Fruit fly (Drosophila melanogaster) whole organism, embryonic: Measurements from ENCODE around the gene HUWE1.

ENCODE experiments used
- Abd-B ChIP-seq: fragments of 200-800 bp; sonication (Bioruptor generic); optimal IDR thresholded peaks from 2 replicates; lab custom pipeline; 2018; ENCODE audit warnings: missing biosample characterization, mild to moderate bottlenecking, missing genetic modification characterization, moderate library complexity
- Atf6 ChIP-seq: fragments of 200-800 bp; sonication (Bioruptor generic); IDR thresholded peaks from 2 replicates; pipeline ENCODE4 v1.3.6; 2022; ENCODE audit warnings: missing biosample characterization, missing genetic modification characterization
- Bdp1 ChIP-seq: fragments of 200-800 bp; sonication (Bioruptor generic); optimal IDR thresholded peaks from 3 replicates; lab custom pipeline; 2016; ENCODE audit warnings: missing biosample characterization, missing genetic modification characterization
- CG10274 ChIP-seq: fragments of 200-800 bp; sonication (Bioruptor generic); optimal IDR thresholded peaks from 3 replicates; lab custom pipeline; 2017; ENCODE audit warnings: missing biosample characterization, mild to moderate bottlenecking, missing genetic modification characterization
- CG10366 ChIP-seq: fragments of 200-800 bp; sonication (Bioruptor generic); IDR thresholded peaks from 2 replicates; pipeline ENCODE4 v1.3.6; 2022; ENCODE audit warnings: missing biosample characterization, missing genetic modification characterization
- CG11695 ChIP-seq: fragments of 200-800 bp; sonication (Bioruptor generic); IDR thresholded peaks from 3 replicates; pipeline ENCODE4 v1.3.6; 2022; ENCODE audit warnings: missing biosample characterization, missing genetic modification characterization
- CG11723 ChIP-seq: fragments of 200-800 bp; sonication (Bioruptor generic); optimal IDR thresholded peaks from 2 replicates; lab custom pipeline; 2017; ENCODE audit warnings: missing biosample characterization, mild to moderate bottlenecking, missing genetic modification characterization
- CG12071 ChIP-seq: fragments of 200-800 bp; sonication (Bioruptor generic); optimal IDR thresholded peaks from 3 replicates; lab custom pipeline; 2018; ENCODE audit warnings: missing biosample characterization, mild to moderate bottlenecking, missing genetic modification characterization
- CG12391 ChIP-seq: fragments of 200-800 bp; sonication (Bioruptor generic); optimal IDR thresholded peaks from 3 replicates; lab custom pipeline; 2018; ENCODE audit warnings: missing biosample characterization, mild to moderate bottlenecking, missing genetic modification characterization, moderate library complexity
- CG12659 ChIP-seq: fragments of 200-800 bp; sonication (Bioruptor generic); optimal IDR thresholded peaks from 3 replicates; lab custom pipeline; 2017; ENCODE audit warnings: mild to moderate bottlenecking, missing biosample characterization, missing genetic modification reagents, missing genetic modification characterization
- CG13123 ChIP-seq: fragments of 200-800 bp; sonication (Bioruptor generic); optimal IDR thresholded peaks from 2 replicates; lab custom pipeline; 2016; ENCODE audit warnings: missing biosample characterization, missing genetic modification characterization
- CG13287 ChIP-seq: fragments of 200-800 bp; sonication (Bioruptor generic); IDR thresholded peaks from 2 replicates; pipeline ENCODE4 v1.3.6; 2022; ENCODE audit warnings: missing biosample characterization, missing genetic modification characterization; ENCODE audit not compliant: partially characterized antibody
- CG14050 ChIP-seq: fragments of 200-800 bp; sonication (Bioruptor generic); IDR thresholded peaks from 3 replicates; pipeline ENCODE4 v1.3.6; 2022; ENCODE audit warnings: missing biosample characterization, missing genetic modification characterization
- CG14965 ChIP-seq: fragments of 200-800 bp; sonication (Bioruptor generic); optimal IDR thresholded peaks from 2 replicates; lab custom pipeline; 2016; ENCODE audit warnings: missing biosample characterization, missing genetic modification characterization, borderline replicate concordance
- CG15514 ChIP-seq: fragments of 200-800 bp; sonication (Bioruptor generic); optimal IDR thresholded peaks from 3 replicates; lab custom pipeline; 2017; ENCODE audit warnings: missing biosample characterization, missing genetic modification characterization, mild to moderate bottlenecking, moderate library complexity, missing genetic modification reagents
- CG17912 ChIP-seq: fragments of 200-800 bp; sonication (Bioruptor generic); optimal IDR thresholded peaks from 2 replicates; lab custom pipeline; 2018; ENCODE audit warnings: missing biosample characterization, mild to moderate bottlenecking, missing genetic modification characterization
- CG2202 ChIP-seq: fragments of 200-800 bp; sonication (Bioruptor generic); optimal IDR thresholded peaks from 2 replicates; lab custom pipeline; 2018; ENCODE audit warnings: missing biosample characterization, mild to moderate bottlenecking, missing genetic modification characterization
- CG2678 ChIP-seq: fragments of 200-800 bp; sonication (Bioruptor generic); optimal IDR thresholded peaks from 3 replicates; lab custom pipeline; 2019; ENCODE audit warnings: missing biosample characterization, mild to moderate bottlenecking, missing genetic modification characterization, moderate library complexity
- CG3281 ChIP-seq: fragments of 200-800 bp; sonication (Bioruptor generic); optimal IDR thresholded peaks from 3 replicates; lab custom pipeline; 2017; ENCODE audit warnings: missing biosample characterization, mild to moderate bottlenecking, missing genetic modification characterization
- CG3995 ChIP-seq: fragments of 200-800 bp; sonication (Bioruptor generic); optimal IDR thresholded peaks from 3 replicates; lab custom pipeline; 2016; ENCODE audit warnings: missing biosample characterization, missing genetic modification characterization
- CG4360 ChIP-seq: fragments of 200-800 bp; sonication (Bioruptor generic); IDR thresholded peaks from 2 replicates; pipeline ENCODE4 v1.3.6; 2022; ENCODE audit warnings: missing biosample characterization, missing genetic modification characterization
- CG4424 ChIP-seq: fragments of 200-800 bp; sonication (Bioruptor generic); optimal IDR thresholded peaks from 3 replicates; lab custom pipeline; 2016; ENCODE audit warnings: missing biosample characterization, missing genetic modification characterization
- CG4730 ChIP-seq: fragments of 200-800 bp; sonication (Bioruptor generic); IDR thresholded peaks from 2 replicates; pipeline ENCODE4 v1.3.6; 2022; ENCODE audit warnings: missing biosample characterization, missing genetic modification characterization
- CG6272 ChIP-seq: fragments of 200-800 bp; sonication (Bioruptor generic); IDR thresholded peaks from 2 replicates; pipeline ENCODE4 v1.3.6; 2022; ENCODE audit warnings: missing biosample characterization, missing genetic modification characterization
- CG7786 ChIP-seq: fragments of 200-800 bp; sonication (Bioruptor generic); optimal IDR thresholded peaks from 2 replicates; lab custom pipeline; 2016; ENCODE audit warnings: missing biosample characterization, missing genetic modification characterization
- CG8290 ChIP-seq, 3 experiments: fragments of 200-800 bp; sonication (Bioruptor generic); optimal IDR thresholded peaks; 2 replicates each; lab custom pipeline; 2016 to 2019; ENCODE audit warnings: missing biosample characterization in 3 of 3, missing genetic modification characterization in 3 of 3, mild to moderate bottlenecking in 2 of 3, moderate library complexity in 1 of 3
- CG8388 ChIP-seq: fragments of 200-800 bp; sonication (Bioruptor generic); optimal IDR thresholded peaks from 2 replicates; lab custom pipeline; 2019; ENCODE audit warnings: missing biosample characterization, mild to moderate bottlenecking, missing genetic modification characterization, moderate library complexity
- CG8765 ChIP-seq: fragments of 200-800 bp; sonication (Bioruptor generic); IDR thresholded peaks from 2 replicates; pipeline ENCODE4 v1.3.6; 2022; ENCODE audit warnings: missing biosample characterization, missing genetic modification characterization
- CG9797 ChIP-seq: fragments of 200-800 bp; sonication (Bioruptor generic); optimal IDR thresholded peaks from 3 replicates; lab custom pipeline; 2018; ENCODE audit warnings: missing biosample characterization, mild to moderate bottlenecking, missing genetic modification characterization
- Dad ChIP-seq: fragments of 200-800 bp; sonication (Bioruptor generic); optimal IDR thresholded peaks from 3 replicates; lab custom pipeline; 2016; ENCODE audit warnings: missing biosample characterization, missing genetic modification characterization
- HLHmδ ChIP-seq: fragments of 200-800 bp; sonication (Bioruptor generic); optimal IDR thresholded peaks from 2 replicates; lab custom pipeline; 2018; ENCODE audit warnings: missing biosample characterization, mild to moderate bottlenecking, missing genetic modification characterization, moderate library complexity
- Jarid2 ChIP-seq: fragments of 200-800 bp; sonication (Bioruptor generic); optimal IDR thresholded peaks from 3 replicates; lab custom pipeline; 2017; ENCODE audit warnings: mild to moderate bottlenecking, missing biosample characterization, missing genetic modification reagents, missing genetic modification characterization
- Sox100B ChIP-seq: fragments of 200-800 bp; sonication (Bioruptor generic); optimal IDR thresholded peaks from 3 replicates; lab custom pipeline; 2018; ENCODE audit warnings: missing biosample characterization, mild to moderate bottlenecking, missing genetic modification characterization
- TFAM ChIP-seq: fragments of 200-800 bp; sonication (Bioruptor generic); optimal IDR thresholded peaks from 2 replicates; lab custom pipeline; 2017; ENCODE audit warnings: missing biosample characterization, missing genetic modification characterization, inconsistent platforms
- Trl ChIP-seq, 3 experiments: fragments of >200 bp in 2 of 3; fragments of 200-800 bp in 1 of 3; sonication (Bioruptor generic) in 1 of 3; optimal IDR thresholded peaks; 2 replicates in 1 of 3; 3 replicates in 2 of 3; lab custom pipeline; 2016 to 2017; ENCODE audit warnings: missing biosample characterization in 1 of 3, missing genetic modification characterization in 1 of 3
- al ChIP-seq: fragments of 200-800 bp; sonication (Bioruptor generic); IDR thresholded peaks from 2 replicates; pipeline ENCODE4 v1.3.6; 2022; ENCODE audit warnings: missing biosample characterization, missing genetic modification characterization
- ap ChIP-seq: fragments of 200-800 bp; sonication (Bioruptor generic); IDR thresholded peaks from 2 replicates; pipeline ENCODE4 v1.3.6; 2022; ENCODE audit warnings: missing biosample characterization, missing genetic modification characterization
- ato ChIP-seq: fragments of 200-800 bp; sonication (Bioruptor generic); IDR thresholded peaks from 2 replicates; pipeline ENCODE4 v1.3.6; 2022; ENCODE audit warnings: missing biosample characterization, missing genetic modification characterization; ENCODE audit not compliant: partially characterized antibody
- chn ChIP-seq: fragments of 200-800 bp; sonication (Bioruptor generic); optimal IDR thresholded peaks from 2 replicates; lab custom pipeline; 2016; ENCODE audit warnings: missing biosample characterization, missing genetic modification characterization
- croc ChIP-seq: fragments of 200-800 bp; sonication (Bioruptor generic); conservative IDR thresholded peaks from 3 replicates; pipeline ENCODE4 v1.3.6; 2022; ENCODE audit warnings: missing biosample characterization, missing genetic modification characterization
- dati ChIP-seq: fragments of 200-800 bp; sonication (Bioruptor generic); IDR thresholded peaks from 2 replicates; pipeline ENCODE4 v1.3.6; 2022; ENCODE audit warnings: missing biosample characterization, missing genetic modification characterization
- dmrt11E ChIP-seq: fragments of 200-800 bp; sonication (Bioruptor generic); optimal IDR thresholded peaks from 3 replicates; lab custom pipeline; 2018; ENCODE audit warnings: missing biosample characterization, mild to moderate bottlenecking, missing genetic modification characterization, moderate library complexity
- fd64A ChIP-seq: fragments of 200-800 bp; sonication (Bioruptor generic); optimal IDR thresholded peaks from 3 replicates; lab custom pipeline; 2018; ENCODE audit warnings: missing biosample characterization, mild to moderate bottlenecking, missing genetic modification characterization
- fd96Cb ChIP-seq: fragments of 200-800 bp; sonication (Bioruptor generic); optimal IDR thresholded peaks from 2 replicates; lab custom pipeline; 2018; ENCODE audit warnings: missing biosample characterization, mild to moderate bottlenecking, missing genetic modification characterization, moderate library complexity
- pho ChIP-seq: fragments of 200-800 bp; sonication (Bioruptor generic); optimal IDR thresholded peaks from 2 replicates; lab custom pipeline; 2016; ENCODE audit warnings: missing biosample characterization, missing genetic modification characterization
- shn ChIP-seq: fragments of 200-800 bp; sonication (Bioruptor generic); optimal IDR thresholded peaks from 3 replicates; lab custom pipeline; 2016; ENCODE audit warnings: missing biosample characterization, missing genetic modification characterization
- so ChIP-seq: fragments of 200-800 bp; sonication (Bioruptor generic); IDR thresholded peaks from 3 replicates; pipeline ENCODE4 v1.3.6; 2022; ENCODE audit warnings: missing biosample characterization, missing genetic modification characterization
- vfl ChIP-seq: fragments of 200-800 bp; sonication (Bioruptor generic); optimal IDR thresholded peaks from 2 replicates; lab custom pipeline; 2016; ENCODE audit warnings: missing biosample characterization, missing genetic modification characterization
- wor ChIP-seq: fragments of 200-800 bp; sonication (Bioruptor generic); IDR thresholded peaks from 2 replicates; pipeline ENCODE4 v1.3.6; 2022; ENCODE audit warnings: missing biosample characterization, missing genetic modification characterization

HUWE1 gene

DNA sequence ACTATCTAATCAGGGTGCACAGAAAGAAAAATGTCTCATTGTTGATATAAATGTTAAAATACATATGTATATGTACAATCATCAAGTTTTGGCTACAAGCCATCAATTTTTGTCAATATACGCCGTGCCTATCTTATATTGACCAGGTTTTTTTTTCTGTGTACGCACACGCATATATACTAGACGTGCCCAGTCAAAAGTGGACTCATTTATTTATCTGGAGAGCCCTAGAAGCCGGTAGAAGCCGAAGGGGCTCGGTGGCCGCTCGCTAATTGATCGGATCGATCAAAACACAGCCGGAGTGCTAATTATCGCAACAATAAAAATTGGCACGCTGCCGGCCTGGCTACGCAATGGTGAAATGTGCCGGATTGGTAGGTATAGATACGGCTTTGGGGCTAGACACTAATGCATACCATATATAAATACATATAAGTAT is 27.9 kb downstream of the HUWE1 start (continued):
- TF ChIP-seq CG17912, result no peak
- TF ChIP-seq CG11723, result no peak
- TF ChIP-seq CG7786, result peak; percentile 66
- peak; percentile 36 for TF ChIP-seq CG10274 (GFP tag; lab: Kevin White, UChicago)
- TF ChIP-seq CG2202 (tag; lab: Kevin White, UChicago), result no peak
- peak; percentile 38 for TF ChIP-seq dmrt11E
- 0 out of 3 replicates have a peak, but pooled peaks have one; percentile 31 for TF ChIP-seq so (GFP tag; lab: Robert Waterston, UW)
- peak; percentile 31 for TF ChIP-seq Dad (GFP tag; lab: Kevin White, UChicago)
- peak; percentile 50 for TF ChIP-seq CG8388 (GFP tag; lab: Kevin White, UChicago)
- peak; percentile 78 for TF ChIP-seq CG12659 (GFP tag; lab: Kevin White, UChicago)
- TF ChIP-seq CG8765, result no peak
- TF ChIP-seq CG10366 (GFP tag; lab: Robert Waterston, UW), result peak; percentile 80
- no peak for TF ChIP-seq fd64A (GFP tag; lab: Kevin White, UChicago)
- TF ChIP-seq dati (GFP tag; lab: Robert Waterston, UW), result peak; percentile 31; the same call in 1 of the 2 replicates
- TF ChIP-seq chn, result peak; percentile 44
- TF ChIP-seq CG4730 (GFP tag; lab: Robert Waterston, UW), result peak; percentile 53; the same call in 1 of the 2 replicates
- TF ChIP-seq vfl (GFP tag; lab: Kevin White, UChicago), result peak; percentile 60
- TF ChIP-seq HLHmδ (GFP tag; lab: Kevin White, UChicago), result no peak
- TF ChIP-seq CG9797 (GFP tag; lab: Kevin White, UChicago), result no peak
- no peak for TF ChIP-seq wor
- TF ChIP-seq CG11695 (GFP tag; lab: Robert Waterston, UW), result peak; percentile 68; the same call in 2 of the 3 replicates
- peak; percentile 9 for TF ChIP-seq CG13123 (GFP tag; lab: Kevin White, UChicago)
- TF ChIP-seq CG3281 (GFP tag; lab: Kevin White, UChicago), result peak; percentile 78
- TF ChIP-seq CG2678 (tag; lab: Kevin White, UChicago), result peak; percentile 84
- peak; percentile 89 for TF ChIP-seq Atf6 (GFP tag; lab: Robert Waterston, UW)
- TF ChIP-seq Bdp1, result no peak
- TF ChIP-seq CG3995, result peak; percentile 14
- TF ChIP-seq CG13287 (GFP tag; lab: Robert Waterston, UW), result no peak
- TF ChIP-seq Trl (optimal IDR thresholded peaks at IDR 0.05; lab: Kevin White, UChicago), result no peak
- TF ChIP-seq Trl (GFP tag; optimal IDR thresholded peaks at IDR 0.05; lab: Kevin White, UChicago), result peak; percentile 46
- no peak for TF ChIP-seq Jarid2
- TF ChIP-seq fd96Cb (tag; lab: Kevin White, UChicago), result peak; percentile 55
- peak; percentile 69 for TF ChIP-seq CG12391 (tag; lab: Kevin White, UChicago)
- TF ChIP-seq CG12071, result peak; percentile 67
- no peak for TF ChIP-seq CG4360 (GFP tag; lab: Robert Waterston, UW)
- no peak for TF ChIP-seq CG14965
- peak; percentile 66; the same call in 1 of the 2 replicates for TF ChIP-seq al
- TF ChIP-seq TFAM (GFP tag; lab: Kevin White, UChicago), result no peak
- TF ChIP-seq ato (GFP tag; lab: Robert Waterston, UW), result no peak
- TF ChIP-seq croc (GFP tag; lab: Robert Waterston, UW), result no peak; the same call in 2 of the 3 replicates
- TF ChIP-seq CG15514 (GFP tag; lab: Kevin White, UChicago), result peak; percentile 79
- TF ChIP-seq CG6272 (GFP tag; lab: Robert Waterston, UW), result peak; percentile 9; the same call in 1 of the 2 replicates
- TF ChIP-seq CG8290 (GFP tag; optimal IDR thresholded peaks at IDR 0.05; lab: Kevin White, UChicago), result no peak
- peak in 1 of 2 experiments; percentile 82 for TF ChIP-seq CG8290 (tag; optimal IDR thresholded peaks at IDR 0.05; lab: Kevin White, UChicago)
- TF ChIP-seq ap, result peak; percentile 34; the same call in 1 of the 2 replicates
- TF ChIP-seq pho, result peak; percentile 69
- no peak for TF ChIP-seq Sox100B (GFP tag; lab: Kevin White, UChicago)
- peak; percentile 12 for TF ChIP-seq Abd-B (GFP tag; lab: Kevin White, UChicago)
- TF ChIP-seq CG4424 (GFP tag; lab: Kevin White, UChicago), result peak; percentile 19
- TF ChIP-seq CG14050 (GFP tag; lab: Robert Waterston, UW), result peak; percentile 35; the same call in 1 of the 3 replicates
- TF ChIP-seq shn (GFP tag; lab: Kevin White, UChicago), result no peak
